Fruit fly (Drosophila melanogaster) whole organism, wandering third instar larva: ENCODE measurements around the gene Marcal1.

Source experiments
- Abd-B ChIP-seq: fragments of >200 bp; optimal IDR thresholded peaks from 2 replicates; lab custom pipeline; 2017; ENCODE audit warnings: missing biosample characterization, missing genetic modification characterization
- CG32264 ChIP-seq: fragments of 200-800 bp; sonication (Bioruptor generic); optimal IDR thresholded peaks from 2 replicates; lab custom pipeline; 2016; ENCODE audit warnings: missing biosample characterization, missing genetic modification characterization
- CG9705 ChIP-seq: fragments of 200-800 bp; sonication (Bioruptor generic); optimal IDR thresholded peaks from 2 replicates; lab custom pipeline; 2018; ENCODE audit warnings: missing biosample characterization, mild to moderate bottlenecking, missing genetic modification characterization
- CrebA ChIP-seq: fragments of 200-800 bp; sonication (Bioruptor generic); optimal IDR thresholded peaks from 2 replicates; lab custom pipeline; 2016; ENCODE audit warnings: missing biosample characterization, mild to moderate bottlenecking, missing genetic modification characterization, borderline replicate concordance
- Dfd ChIP-seq: fragments of >200 bp; optimal IDR thresholded peaks from 2 replicates; lab custom pipeline; 2017; ENCODE audit warnings: missing biosample characterization, missing genetic modification characterization
- Dif ChIP-seq: fragments of 200-275, 200-300 bp; sonication (Bioruptor generic); optimal IDR thresholded peaks from 2 replicates; lab custom pipeline; 2018; ENCODE audit warnings: missing biosample characterization, missing genetic modification characterization; ENCODE audit not compliant: partially characterized antibody
- GATAd ChIP-seq: sonication (Bioruptor generic); optimal IDR thresholded peaks from 2 replicates; lab custom pipeline; 2016; ENCODE audit warnings: missing biosample characterization, missing genetic modification characterization
- HLH106 ChIP-seq: fragments of 200-800 bp; optimal IDR thresholded peaks from 3 replicates; lab custom pipeline; 2019; ENCODE audit warnings: missing biosample characterization, mild to moderate bottlenecking, missing genetic modification characterization, moderate library complexity
- Hnf4 ChIP-seq: fragments of 200-800 bp; sonication (Bioruptor generic); optimal IDR thresholded peaks from 2 replicates; lab custom pipeline; 2016; ENCODE audit warnings: missing biosample characterization, mild to moderate bottlenecking, missing genetic modification characterization
- Hr78 ChIP-seq: fragments of >200 bp; optimal IDR thresholded peaks from 2 replicates; lab custom pipeline; 2017; ENCODE audit warnings: missing biosample characterization, missing genetic modification characterization
- Hr83 ChIP-seq: fragments of 200-300 bp; sonication (Bioruptor generic); optimal IDR thresholded peaks from 2 replicates; lab custom pipeline; 2016; ENCODE audit warnings: missing biosample characterization, mild to moderate bottlenecking, missing genetic modification characterization, moderate library complexity; ENCODE audit not compliant: poor library complexity, severe bottlenecking
- Jra ChIP-seq: sonication (Bioruptor generic); optimal IDR thresholded peaks from 2 replicates; lab custom pipeline; 2016; ENCODE audit warnings: missing biosample characterization, missing genetic modification characterization
- Mio ChIP-seq: sonication (Bioruptor generic); optimal IDR thresholded peaks from 2 replicates; lab custom pipeline; 2016; ENCODE audit warnings: missing biosample characterization, missing genetic modification characterization
- Myc ChIP-seq: fragments of >200 bp; optimal IDR thresholded peaks from 2 replicates; lab custom pipeline; 2017
- N ChIP-seq: fragments of >200 bp; optimal IDR thresholded peaks from 2 replicates; lab custom pipeline; 2018; ENCODE audit warnings: missing biosample characterization, missing external identifiers, missing genetic modification characterization
- OdsH ChIP-seq: fragments of 200-800 bp; sonication (Bioruptor generic); optimal IDR thresholded peaks from 2 replicates; lab custom pipeline; 2016; ENCODE audit warnings: missing biosample characterization, mild to moderate bottlenecking, missing genetic modification characterization
- Rel ChIP-seq, 2 experiments: fragments of 200-800 bp; sonication (Bioruptor generic) in 1 of 2; optimal IDR thresholded peaks; 2 replicates in 1 of 2; 3 replicates in 1 of 2; lab custom pipeline; 2016 to 2019; ENCODE audit warnings: mild to moderate bottlenecking in 2 of 2, missing biosample characterization in 2 of 2, missing genetic modification characterization in 2 of 2, moderate library complexity in 1 of 2
- Sp1 ChIP-seq: fragments of 200-800 bp; sonication (Bioruptor generic); optimal IDR thresholded peaks from 3 replicates; lab custom pipeline; 2019; ENCODE audit warnings: missing biosample characterization, mild to moderate bottlenecking, missing genetic modification characterization, moderate library complexity
- Vsx2 ChIP-seq: fragments of 200-300, 225-300 bp; sonication (Bioruptor generic); optimal IDR thresholded peaks from 2 replicates; lab custom pipeline; 2018; ENCODE audit warnings: missing biosample characterization, missing genetic modification characterization; ENCODE audit not compliant: partially characterized antibody
- br ChIP-seq: fragments of 200-800 bp; sonication (Bioruptor generic); optimal IDR thresholded peaks from 2 replicates; lab custom pipeline; 2016; ENCODE audit warnings: missing biosample characterization, missing genetic modification characterization
- brk ChIP-seq: fragments of 200-800 bp; sonication (Bioruptor generic); optimal IDR thresholded peaks from 2 replicates; lab custom pipeline; 2016; ENCODE audit warnings: missing biosample characterization, mild to moderate bottlenecking, missing genetic modification characterization
- dl ChIP-seq, 2 experiments: fragments of 175-275, 200-275 bp in 1 of 2; fragments of 200-275 bp in 1 of 2; sonication (Bioruptor generic); optimal IDR thresholded peaks; lab custom pipeline; 2018; ENCODE audit warnings: mild to moderate bottlenecking in 2 of 2, missing biosample characterization in 2 of 2, missing genetic modification characterization in 2 of 2, moderate library complexity in 2 of 2; ENCODE audit not compliant: partially characterized antibody in 2 of 2, insufficient read depth in 1 of 2
- dmrt93B ChIP-seq: fragments of 200-800 bp; sonication (Bioruptor generic); optimal IDR thresholded peaks from 2 replicates; lab custom pipeline; 2018; ENCODE audit warnings: missing biosample characterization, mild to moderate bottlenecking, missing genetic modification characterization
- dsf ChIP-seq: sonication (Bioruptor generic); optimal IDR thresholded peaks from 2 replicates; lab custom pipeline; 2016; ENCODE audit warnings: missing biosample characterization, missing genetic modification characterization, borderline replicate concordance
- ey ChIP-seq: fragments of 200-800 bp; sonication (Bioruptor generic); optimal IDR thresholded peaks from 2 replicates; lab custom pipeline; 2016; ENCODE audit warnings: missing biosample characterization, missing genetic modification characterization
- foxo ChIP-seq, 2 experiments: fragments of 200-800 bp; sonication (Bioruptor generic); optimal IDR thresholded peaks; 2 replicates in 1 of 2; 3 replicates in 1 of 2; lab custom pipeline; 2016 to 2017; ENCODE audit warnings: missing biosample characterization in 2 of 2, missing genetic modification characterization in 2 of 2
- fru ChIP-seq: fragments of 200-800 bp; sonication (Bioruptor generic); optimal IDR thresholded peaks from 3 replicates; lab custom pipeline; 2016; ENCODE audit warnings: missing biosample characterization, mild to moderate bottlenecking, missing genetic modification characterization
- h ChIP-seq: fragments of 200-800 bp; sonication (Bioruptor generic); optimal IDR thresholded peaks from 3 replicates; lab custom pipeline; 2016; ENCODE audit warnings: missing biosample characterization, mild to moderate bottlenecking, missing genetic modification characterization
- jim ChIP-seq: fragments of 175-275, 200-325 bp; sonication (Bioruptor generic); optimal IDR thresholded peaks from 2 replicates; lab custom pipeline; 2016; ENCODE audit warnings: missing biosample characterization, mild to moderate bottlenecking, missing genetic modification characterization
- lola ChIP-seq: fragments of >200 bp; optimal IDR thresholded peaks from 2 replicates; lab custom pipeline; 2017; ENCODE audit warnings: missing biosample characterization, missing genetic modification characterization
- pan ChIP-seq: fragments of >200 bp; optimal IDR thresholded peaks from 2 replicates; lab custom pipeline; 2017
- psq ChIP-seq: fragments of 200-800 bp; sonication (Bioruptor generic); optimal IDR thresholded peaks from 3 replicates; lab custom pipeline; 2017; ENCODE audit warnings: missing biosample characterization, mild to moderate bottlenecking, missing genetic modification characterization, moderate library complexity
- rgr ChIP-seq: fragments of 200-800 bp; sonication (Bioruptor generic); optimal IDR thresholded peaks from 3 replicates; lab custom pipeline; 2016; ENCODE audit warnings: missing biosample characterization, mild to moderate bottlenecking, missing genetic modification characterization
- sage ChIP-seq: fragments of 200-800 bp; sonication (Bioruptor generic); optimal IDR thresholded peaks from 2 replicates; lab custom pipeline; 2016; ENCODE audit warnings: missing biosample characterization, mild to moderate bottlenecking, missing genetic modification characterization
- sv ChIP-seq: fragments of 200-800 bp; sonication (Bioruptor generic); optimal IDR thresholded peaks from 3 replicates; lab custom pipeline; 2016; ENCODE audit warnings: missing biosample characterization, missing genetic modification characterization
- tai ChIP-seq: sonication (Bioruptor generic); optimal IDR thresholded peaks from 2 replicates; lab custom pipeline; 2016; ENCODE audit warnings: missing biosample characterization, missing genetic modification characterization
- usp ChIP-seq: fragments of >200 bp; optimal IDR thresholded peaks from 2 replicates; lab custom pipeline; 2017; ENCODE audit warnings: missing biosample characterization, missing genetic modification characterization
- woc ChIP-seq: sonication (Bioruptor generic); optimal IDR thresholded peaks from 2 replicates; lab custom pipeline; 2016; ENCODE audit warnings: missing biosample characterization, mild to moderate bottlenecking, missing genetic modification characterization

The Marcal1 gene

dm6 chr2L:4942257-4942792 is 13.0 kb upstream of the Marcal1 start, which contains the start of gene synr:
Gene synr, plus strand, starts transcription at chr2L:4942742.
- TF ChIP-seq Vsx2 (GFP tag; lab: Kevin White, UChicago) (no peak), OdsH (GFP tag; lab: Kevin White, UChicago) (no peak), CG9705 (no peak), CG32264 (GFP tag; lab: Kevin White, UChicago) (no peak), Hr78 (GFP tag; lab: Kevin White, UChicago) (no peak), pan (lab: Kevin White, UChicago) (no peak), dsf (GFP tag; lab: Kevin White, UChicago) (no peak), woc (GFP tag; lab: Kevin White, UChicago) (no peak), h (GFP tag; lab: Kevin White, UChicago) (no peak), Mio (GFP tag; lab: Kevin White, UChicago) (no peak), psq (GFP tag; lab: Kevin White, UChicago) (no peak), br (GFP tag; lab: Kevin White, UChicago) (no peak), fru (GFP tag; lab: Kevin White, UChicago) (no peak), Abd-B (GFP tag; lab: Kevin White, UChicago) (no peak)

dm6 chr2L:4945300-4945699 is 10.0 kb upstream of the Marcal1 start, which contains the start of the genes mRpL24 and betaggt-I:
Gene mRpL24, minus strand, starts transcription at chr2L:4945361.
Gene betaggt-I, plus strand, starts transcription at chr2L:4945579.
- TF ChIP-seq CG32264 (GFP tag; lab: Kevin White, UChicago), result peak; percentile 70
- no peak for TF ChIP-seq dl (GFP tag; optimal IDR thresholded peaks at IDR 0.05; lab: Kevin White, UChicago; ENCODE audit: insufficient read depth in 1 of 2, partially characterized antibody in 2 of 2)
- TF ChIP-seq lola (GFP tag; lab: Kevin White, UChicago), result no peak
- TF ChIP-seq psq (GFP tag; lab: Kevin White, UChicago), result peak; percentile 94
- peak; percentile 97 for TF ChIP-seq OdsH (GFP tag; lab: Kevin White, UChicago)
- TF ChIP-seq tai (GFP tag; lab: Kevin White, UChicago), result no peak
- TF ChIP-seq fru (GFP tag; lab: Kevin White, UChicago), result peak; percentile 95
- no peak for TF ChIP-seq pan (lab: Kevin White, UChicago)
- no peak for TF ChIP-seq Dfd (GFP tag; lab: Kevin White, UChicago)
- peak; percentile 95 for TF ChIP-seq dmrt93B (GFP tag; lab: Kevin White, UChicago)
- no peak for TF ChIP-seq Abd-B (GFP tag; lab: Kevin White, UChicago)
- TF ChIP-seq brk, result peak; percentile 96
- TF ChIP-seq sage (GFP tag; lab: Kevin White, UChicago), result peak; percentile 90
- TF ChIP-seq Jra (GFP tag; lab: Kevin White, UChicago), result peak; percentile 90
- peak; percentile 95 for TF ChIP-seq sv (GFP tag; lab: Kevin White, UChicago)
- TF ChIP-seq CG9705, result peak; percentile 97
- peak; percentile 46 for TF ChIP-seq Rel (GFP tag; optimal IDR thresholded peaks at IDR 0.05; lab: Kevin White, UChicago)
- peak; percentile 88 for TF ChIP-seq Rel (tag; optimal IDR thresholded peaks at IDR 0.05; lab: Kevin White, UChicago)
- TF ChIP-seq ey (GFP tag; lab: Kevin White, UChicago), result peak; percentile 92
- peak; percentile 39 for TF ChIP-seq Myc (lab: Kevin White, UChicago)
- TF ChIP-seq Dif, result no peak
- TF ChIP-seq h (GFP tag; lab: Kevin White, UChicago), result peak; percentile 97
- no peak for TF ChIP-seq Vsx2 (GFP tag; lab: Kevin White, UChicago)
- no peak for TF ChIP-seq usp
- TF ChIP-seq CrebA, result no peak
- peak; percentile 85 for TF ChIP-seq GATAd (GFP tag; lab: Kevin White, UChicago)
- peak; percentile 89 for TF ChIP-seq woc (GFP tag; lab: Kevin White, UChicago)
- TF ChIP-seq N, result no peak
- TF ChIP-seq rgr, result peak; percentile 98
- TF ChIP-seq Sp1 (GFP tag; lab: Kevin White, UChicago), result peak; percentile 98
- TF ChIP-seq dsf (GFP tag; lab: Kevin White, UChicago), result peak; percentile 91
- TF ChIP-seq br (GFP tag; lab: Kevin White, UChicago), result peak; percentile 94
- peak; percentile 5 to 98 for TF ChIP-seq foxo (GFP tag; optimal IDR thresholded peaks at IDR 0.05; lab: Kevin White, UChicago)
- TF ChIP-seq jim (GFP tag; lab: Kevin White, UChicago), result no peak
- peak; percentile 93 for TF ChIP-seq Hnf4 (GFP tag; lab: Kevin White, UChicago)
- TF ChIP-seq Hr83 (GFP tag; lab: Kevin White, UChicago), result peak; percentile 44
- no peak for TF ChIP-seq Hr78 (GFP tag; lab: Kevin White, UChicago)
- peak; percentile 49 for TF ChIP-seq Mio (GFP tag; lab: Kevin White, UChicago)
- peak; percentile 99 for TF ChIP-seq HLH106
